Worm (Caenorhabditis elegans): ENCODE data around the gene swt-4.

swt-4 gene

DNA sequence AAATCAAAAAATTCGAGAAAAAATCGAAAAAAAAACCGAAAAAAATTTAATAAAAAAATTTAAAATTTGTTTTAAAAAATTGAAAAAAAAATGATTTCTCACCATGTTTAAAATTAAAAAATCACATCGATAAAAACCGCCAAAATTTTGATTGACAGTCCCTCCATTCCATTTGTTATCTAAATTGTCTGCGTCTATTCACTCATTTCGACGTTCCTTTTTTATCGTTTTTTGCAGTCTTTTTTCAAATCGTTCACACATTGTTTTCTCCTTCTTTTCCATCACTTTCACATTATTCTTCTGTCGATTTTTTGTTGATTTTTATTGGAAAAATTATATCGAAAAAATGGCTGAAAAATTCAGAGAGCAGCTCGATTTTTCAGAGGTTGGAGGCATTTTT, 27.1 kb upstream of the swt-4 start:
- no peak for TF ChIP-seq elt-4 (tag; optimal IDR thresholded peaks at IDR 0.05)
- TF ChIP-seq gmeb-2 (tag; optimal IDR thresholded peaks at IDR 0.05) = no peak
- TF ChIP-seq ceh-24 (tag; optimal IDR thresholded peaks at IDR 0.05) = no peak
- TF ChIP-seq odd-2 (tag; optimal IDR thresholded peaks at IDR 0.05) = no peak
- TF ChIP-seq lim-6 (tag; optimal IDR thresholded peaks at IDR 0.05) = no peak

DNA sequence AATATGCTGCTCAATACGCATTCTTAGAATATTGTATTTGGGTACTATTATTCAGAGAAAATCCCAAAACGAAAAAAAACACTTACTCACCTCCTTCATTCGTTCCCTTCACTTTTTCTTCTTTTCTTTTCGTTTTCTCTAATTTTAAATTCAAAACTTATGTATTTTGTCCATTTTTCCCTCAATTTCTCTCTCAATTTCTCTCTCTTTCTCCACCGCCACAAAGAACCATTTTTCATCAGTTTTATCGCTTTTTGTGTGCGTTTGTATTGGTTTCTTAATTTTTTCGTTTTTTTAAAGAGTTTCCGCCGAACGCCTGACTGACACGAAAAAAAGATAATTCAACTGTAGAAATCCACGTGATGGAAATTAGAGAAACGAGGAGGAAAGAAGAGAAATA, 25.8 kb upstream of the swt-4 start, which contains the start of gene cnt-2:
cnt-2 (plus strand) TSS at position 301 of the 400 bp plus-strand sequence.
- no peak for TF ChIP-seq sox-2 (GFP tag; IDR thresholded peaks at IDR 0.05)
- TF ChIP-seq nhr-232 (tag; optimal IDR thresholded peaks at IDR 0.05) = no peak
- TF ChIP-seq fax-1 (tag; optimal IDR thresholded peaks at IDR 0.05) = no peak

DNA sequence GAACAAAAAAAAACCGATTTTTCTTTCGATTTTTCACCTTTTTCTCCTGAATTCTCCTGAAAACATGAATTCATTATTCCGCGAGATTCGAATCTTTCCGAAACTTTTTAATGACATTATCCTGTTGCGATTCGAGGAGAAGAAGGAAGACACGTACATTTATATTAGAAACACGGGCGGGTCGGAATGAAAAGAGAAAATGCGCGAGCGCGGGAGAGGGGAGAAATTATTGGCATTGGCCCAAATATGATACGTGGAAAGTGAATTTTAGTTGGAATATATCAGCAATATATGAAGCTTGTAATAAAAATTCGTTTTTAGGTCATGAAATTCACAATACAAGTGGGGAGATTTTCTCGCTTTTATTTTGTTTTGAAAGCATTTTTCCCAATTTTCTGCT, 24.5 kb upstream of the swt-4 start:
- TF ChIP-seq madf-2 (tag; optimal IDR thresholded peaks at IDR 0.05) (no peak), odd-2 (tag; optimal IDR thresholded peaks at IDR 0.05) (no peak), hlh-30 (tag; optimal IDR thresholded peaks at IDR 0.05; ENCODE audit: insufficient read depth) (no peak), pros-1 (tag; optimal IDR thresholded peaks at IDR 0.05) (no peak)

DNA sequence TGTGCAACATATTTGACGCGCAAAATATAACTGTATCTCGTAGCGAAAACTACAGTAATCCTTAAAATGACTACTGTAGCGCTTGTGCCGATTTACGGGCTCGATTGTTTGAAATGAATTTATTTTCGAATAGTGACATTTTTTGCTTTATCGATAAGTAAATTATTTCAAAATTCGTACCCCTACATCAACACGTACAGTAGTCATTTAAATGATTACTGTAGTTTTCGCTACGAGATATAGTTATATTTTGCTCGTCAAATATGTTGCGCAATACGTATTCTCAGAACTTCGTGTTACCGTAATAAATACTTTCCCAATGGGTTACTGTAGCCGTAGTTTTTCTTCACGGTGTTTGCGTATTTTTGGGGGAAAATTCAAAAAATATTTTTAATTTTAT, 23.9 kb upstream of the swt-4 start:
- no peak for TF ChIP-seq nhr-11 (tag; optimal IDR thresholded peaks at IDR 0.05)
- TF ChIP-seq odd-2 (tag; optimal IDR thresholded peaks at IDR 0.05) = no peak
- no peak for TF ChIP-seq pros-1 (tag; optimal IDR thresholded peaks at IDR 0.05)
- no peak for TF ChIP-seq ahr-1 (tag; optimal IDR thresholded peaks at IDR 0.05)
- TF ChIP-seq T23F11.4 (GFP tag; optimal IDR thresholded peaks at IDR 0.05) = no peak
- TF ChIP-seq nfya-1 (tag; optimal IDR thresholded peaks at IDR 0.05) = no peak
- TF ChIP-seq F13H6.1 (tag; optimal IDR thresholded peaks at IDR 0.05) = no peak
- no peak for TF ChIP-seq ceh-45 (GFP tag; IDR thresholded peaks at IDR 0.05)
- TF ChIP-seq che-1 (tag; optimal IDR thresholded peaks at IDR 0.05) = no peak
- TF ChIP-seq eyg-1 (tag; optimal IDR thresholded peaks at IDR 0.05) = no peak
- no peak for TF ChIP-seq K02D7.2 (tag; optimal IDR thresholded peaks at IDR 0.05)

DNA sequence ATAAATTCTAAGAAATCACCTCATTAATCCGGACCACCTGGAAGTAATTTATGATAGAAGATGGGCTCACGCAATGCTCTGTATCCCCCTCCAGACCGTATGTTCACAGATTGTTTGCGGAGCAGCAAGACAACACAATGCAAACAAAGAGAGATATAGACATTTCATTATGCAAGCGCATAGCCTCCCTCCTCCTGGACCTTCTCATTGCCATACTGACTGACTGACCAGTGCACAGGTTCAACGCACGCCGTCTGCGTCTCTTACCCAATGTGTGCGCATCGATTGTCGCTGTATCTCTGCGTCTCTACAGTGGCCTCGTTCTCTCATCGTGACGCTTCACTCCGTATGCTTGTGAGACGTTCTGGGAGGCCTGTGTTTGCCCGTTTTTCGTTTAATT, 22.7 kb upstream of the swt-4 start:
- TF ChIP-seq ceh-18 (tag; optimal IDR thresholded peaks at IDR 0.05) (no peak), sdc-2 (tag; optimal IDR thresholded peaks at IDR 0.05) (no peak), K02D7.2 (tag; optimal IDR thresholded peaks at IDR 0.05) (no peak), dmd-4 (tag; optimal IDR thresholded peaks at IDR 0.05; ENCODE audit: borderline replicate concordance) (no peak), ceh-34 (tag; optimal IDR thresholded peaks at IDR 0.05) (peak; percentile 57), pha-2 (tag; optimal IDR thresholded peaks at IDR 0.05) (no peak), syd-9 (tag; optimal IDR thresholded peaks at IDR 0.05) (no peak), sox-4 (tag; optimal IDR thresholded peaks at IDR 0.05) (no peak), ztf-16 (tag; optimal IDR thresholded peaks at IDR 0.05) (peak; percentile 4), lim-6 (tag; optimal IDR thresholded peaks at IDR 0.05) (no peak), lin-11 (tag; optimal IDR thresholded peaks at IDR 0.05) (no peak), ceh-19 (GFP tag; optimal IDR thresholded peaks at IDR 0.05) (peak; percentile 16), hlh-13 (GFP tag; optimal IDR thresholded peaks at IDR 0.05) (no peak), unc-55 (GFP tag; optimal IDR thresholded peaks at IDR 0.05) (peak; percentile 90), ets-4 (tag; optimal IDR thresholded peaks at IDR 0.05) (peak; percentile 47), tbx-2 (tag; optimal IDR thresholded peaks at IDR 0.05) (peak; percentile 75), C08G9.2 (tag; optimal IDR thresholded peaks at IDR 0.05) (peak; percentile 4), nhr-232 (tag; optimal IDR thresholded peaks at IDR 0.05) (no peak), hlh-30 (tag; optimal IDR thresholded peaks at IDR 0.05; ENCODE audit: insufficient read depth) (peak; percentile 80), pag-3 (tag; optimal IDR thresholded peaks at IDR 0.05; ENCODE audit: borderline replicate concordance) (no peak), hlh-6 (tag; optimal IDR thresholded peaks at IDR 0.05) (no peak), hlh-15 (tag; optimal IDR thresholded peaks at IDR 0.05) (no peak), ceh-48 (tag; optimal IDR thresholded peaks at IDR 0.05) (peak; percentile 77), ceh-14 (tag; optimal IDR thresholded peaks at IDR 0.05) (no peak), ceh-2 (tag; optimal IDR thresholded peaks at IDR 0.05) (no peak), mec-3 (tag; optimal IDR thresholded peaks at IDR 0.05; ENCODE audit: borderline replicate concordance) (no peak), ceh-24 (tag; optimal IDR thresholded peaks at IDR 0.05) (no peak), ceh-31 (tag; optimal IDR thresholded peaks at IDR 0.05) (peak; percentile 67), ceh-9 (tag; optimal IDR thresholded peaks at IDR 0.05) (no peak), elt-2 (tag; optimal IDR thresholded peaks at IDR 0.05) (no peak), nhr-11 (tag; optimal IDR thresholded peaks at IDR 0.05) (no peak), sox-2 (GFP tag; IDR thresholded peaks at IDR 0.05) (peak; percentile 49)

Data from whole organism, late embryonic.